Worm (Caenorhabditis elegans) whole organism, late embryonic: ENCODE measurements around the gene F28E10.4.

Experiments
- ama-1 ChIP-seq: fragments of 150-350 bp; optimal IDR thresholded peaks from 2 replicates; lab custom pipeline; 2014
- fkh-10 ChIP-seq: fragments of 150-350 bp; optimal IDR thresholded peaks from 2 replicates; lab custom pipeline; 2014; ENCODE audit warnings: missing biosample characterization, missing genetic modification reagents, missing genetic modification characterization
- nhr-11 ChIP-seq: fragments of 150-350 bp; optimal IDR thresholded peaks from 2 replicates; lab custom pipeline; 2014; ENCODE audit warnings: missing biosample characterization, missing genetic modification characterization
- pros-1 ChIP-seq: fragments of 150-350 bp; optimal IDR thresholded peaks from 2 replicates; lab custom pipeline; 2014; ENCODE audit warnings: missing biosample characterization, missing genetic modification reagents, missing genetic modification characterization
- rnt-1 ChIP-seq: sonication (generic microtip); optimal IDR thresholded peaks from 2 replicates; lab custom pipeline; 2016; ENCODE audit warnings: missing genetic modification characterization, missing compliant biosample characterization

DNA sequence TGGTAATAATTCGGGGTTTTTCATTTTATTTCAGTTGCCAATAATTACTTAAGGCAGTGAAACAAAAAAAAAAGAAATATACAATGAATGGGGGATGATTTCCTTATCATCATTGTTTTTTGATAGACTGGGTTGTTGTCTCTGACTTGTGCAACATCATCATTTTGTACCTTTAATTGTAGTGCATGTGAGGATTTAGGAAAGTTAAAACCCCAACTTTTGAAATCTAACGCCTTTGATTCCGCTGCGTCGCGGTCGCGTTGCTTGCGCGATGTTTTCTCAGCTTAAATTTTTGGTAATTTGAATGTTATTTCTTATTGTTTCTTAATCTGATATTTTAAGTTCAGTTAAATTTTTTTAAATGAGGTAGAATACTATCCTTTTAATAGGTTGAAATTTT lies 21.4 kb downstream of the F28E10.4 start, which contains the start of gene ZK185.5:
- TF ChIP-seq rnt-1 (tag; lab: Kevin White, UChicago): no peak
- TF ChIP-seq nhr-11 (tag; lab: Kevin White, UChicago): no peak
- no peak for TF ChIP-seq fkh-10
- TF ChIP-seq pros-1: no peak
- TF ChIP-seq ama-1 (lab: Kevin White, UChicago): no peak
